Worm (Caenorhabditis elegans): ENCODE measurements around the gene rfth-1.

The rfth-1 gene

DNA sequence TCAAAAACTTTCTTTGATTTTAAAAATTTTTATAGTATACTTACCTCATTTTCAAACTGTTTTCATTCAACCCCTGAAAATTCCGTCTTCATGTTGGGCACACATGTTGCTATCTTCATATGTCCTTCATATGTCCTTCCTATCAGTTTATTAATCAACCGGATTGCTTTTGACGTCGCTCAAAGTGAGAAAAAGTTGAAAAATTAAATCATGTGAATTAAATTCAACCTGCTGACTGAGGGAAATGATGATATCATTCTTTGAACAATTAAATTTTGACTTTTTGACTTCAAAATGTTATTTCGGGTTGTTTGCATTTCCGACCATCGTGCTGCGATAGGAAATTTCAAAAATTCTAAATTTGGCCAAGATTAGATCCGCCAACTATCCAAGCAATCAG is 26.6 kb downstream of the rfth-1 start:
- TF ChIP-seq elt-1 (tag; optimal IDR thresholded peaks at IDR 0.05) (no peak), elt-2 (tag; optimal IDR thresholded peaks at IDR 0.05) (peak; percentile 73), pqm-1 (tag; optimal IDR thresholded peaks at IDR 0.05) (peak; percentile 78)

DNA sequence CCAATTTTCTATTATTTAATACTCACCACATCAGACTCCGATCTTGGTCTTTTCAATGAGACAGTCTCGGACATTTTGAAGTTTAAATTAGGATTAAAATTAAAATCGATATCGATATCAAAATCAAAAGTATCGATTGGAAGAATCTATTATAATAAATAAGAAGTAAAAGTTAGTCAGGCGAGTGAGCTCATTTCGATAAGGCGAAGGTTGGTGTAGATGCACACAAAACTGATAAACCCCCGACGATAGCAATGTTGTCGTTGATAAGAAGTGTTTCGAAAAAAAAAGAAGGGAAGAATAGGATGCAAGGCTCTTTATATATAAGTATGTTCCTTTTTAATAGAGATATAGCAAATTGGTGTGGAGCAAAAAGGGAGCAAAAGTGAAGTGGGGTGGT is 28.6 kb downstream of the rfth-1 start, which contains the start of gene M01H9.4:
Gene M01H9.4, minus strand, starts transcription at position 379 of the 400 bp plus-strand sequence.
- TF ChIP-seq ceh-28 (tag; optimal IDR thresholded peaks at IDR 0.05), result peak; percentile 60
- no peak for TF ChIP-seq aly-2 (tag; optimal IDR thresholded peaks at IDR 0.05)
- peak; percentile 97 for TF ChIP-seq elt-2 (tag; optimal IDR thresholded peaks at IDR 0.05)
- no peak for TF ChIP-seq nhr-12 (tag; optimal IDR thresholded peaks at IDR 0.05)
- TF ChIP-seq lin-39 (tag; optimal IDR thresholded peaks at IDR 0.05), result no peak
- peak; percentile 55 for TF ChIP-seq pha-4 (tag; optimal IDR thresholded peaks at IDR 0.05)
- peak; percentile 70 for TF ChIP-seq jun-1 (tag; optimal IDR thresholded peaks at IDR 0.05)
- peak; percentile 82 for TF ChIP-seq pqm-1 (tag; optimal IDR thresholded peaks at IDR 0.05)

DNA sequence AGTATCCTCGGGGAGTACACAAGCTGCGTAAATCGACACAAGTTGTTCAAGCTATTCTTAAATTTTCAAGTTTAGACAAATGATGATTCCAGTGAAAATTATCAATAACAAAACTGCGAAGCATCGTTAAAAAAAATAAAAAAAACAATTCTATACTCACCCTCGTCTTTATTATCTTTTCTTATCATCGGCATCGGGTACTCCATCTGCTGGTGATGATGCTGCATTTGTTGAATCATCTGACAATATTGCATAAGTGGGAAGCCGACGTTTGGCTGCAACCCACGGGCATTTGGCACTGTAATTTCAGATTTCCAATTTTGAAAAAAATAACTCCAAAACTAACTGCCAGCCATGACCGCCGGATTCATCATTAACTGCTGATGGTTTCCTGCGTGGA is 29.8 kb downstream of the rfth-1 start:
- TF ChIP-seq pha-4 (tag; optimal IDR thresholded peaks at IDR 0.05) (no peak), pqm-1 (tag; optimal IDR thresholded peaks at IDR 0.05) (peak; percentile 22), elt-2 (tag; optimal IDR thresholded peaks at IDR 0.05) (peak; percentile 59), snpc-4 (tag; optimal IDR thresholded peaks at IDR 0.05) (no peak), nhr-23 (tag; optimal IDR thresholded peaks at IDR 0.05) (no peak), sea-2 (GFP tag; optimal IDR thresholded peaks at IDR 0.05) (no peak), ceh-16 (tag; optimal IDR thresholded peaks at IDR 0.05) (no peak), ceh-9 (tag; optimal IDR thresholded peaks at IDR 0.05) (no peak), lin-15B (tag; optimal IDR thresholded peaks at IDR 0.05) (no peak), fos-1 (tag; optimal IDR thresholded peaks at IDR 0.05) (no peak)

DNA sequence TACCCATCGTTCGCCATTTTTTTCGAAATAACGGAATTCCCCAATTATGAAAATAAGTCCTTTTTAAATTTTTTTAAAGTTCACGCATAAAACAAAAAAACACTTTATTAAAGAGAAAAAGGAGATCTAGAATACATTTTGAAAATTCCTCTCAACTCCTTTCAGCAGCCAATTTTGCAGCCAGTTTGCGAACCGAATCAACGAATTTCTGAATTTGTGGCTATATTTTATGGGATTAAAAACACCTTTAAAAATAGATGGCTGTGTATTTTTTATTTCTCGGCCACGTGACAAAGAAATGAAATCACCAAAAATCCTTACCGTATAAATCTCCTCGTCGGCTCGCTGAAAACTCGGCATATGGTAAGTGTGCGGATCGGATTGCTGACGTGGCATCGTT is 31.1 kb downstream of the rfth-1 start, which contains the start of gene M01H9.10:
Gene M01H9.10, minus strand, starts transcription at position 101 of the 400 bp plus-strand sequence.
- no peak for TF ChIP-seq tbx-2 (tag; optimal IDR thresholded peaks at IDR 0.05)

DNA sequence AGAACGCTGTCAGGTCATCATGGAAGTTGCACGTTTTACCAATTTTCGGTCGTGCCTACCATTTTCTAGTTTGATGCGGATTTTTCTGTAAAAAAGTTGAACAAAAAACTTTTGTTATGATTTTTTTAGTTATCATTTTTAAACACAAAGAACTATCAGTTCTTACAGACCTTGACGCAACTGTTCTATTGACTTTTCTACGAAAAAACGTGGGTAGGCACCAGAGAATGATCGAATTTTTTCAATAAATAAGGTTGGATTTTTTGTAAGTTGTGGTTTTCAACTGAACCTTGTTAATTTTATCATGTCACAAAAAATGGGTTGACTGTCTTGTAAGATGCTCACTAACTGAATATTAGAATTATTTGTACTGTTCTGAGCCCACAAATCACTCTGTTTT is 32.5 kb downstream of the rfth-1 start:
- TF ChIP-seq unc-62 (GFP tag; optimal IDR thresholded peaks at IDR 0.05) (no peak), elt-3 (tag; optimal IDR thresholded peaks at IDR 0.05) (no peak), pqm-1 (tag; optimal IDR thresholded peaks at IDR 0.05) (peak; percentile 31), ztf-11 (tag; optimal IDR thresholded peaks at IDR 0.05) (no peak), pha-4 (tag; optimal IDR thresholded peaks at IDR 0.05) (peak; percentile 24)

DNA sequence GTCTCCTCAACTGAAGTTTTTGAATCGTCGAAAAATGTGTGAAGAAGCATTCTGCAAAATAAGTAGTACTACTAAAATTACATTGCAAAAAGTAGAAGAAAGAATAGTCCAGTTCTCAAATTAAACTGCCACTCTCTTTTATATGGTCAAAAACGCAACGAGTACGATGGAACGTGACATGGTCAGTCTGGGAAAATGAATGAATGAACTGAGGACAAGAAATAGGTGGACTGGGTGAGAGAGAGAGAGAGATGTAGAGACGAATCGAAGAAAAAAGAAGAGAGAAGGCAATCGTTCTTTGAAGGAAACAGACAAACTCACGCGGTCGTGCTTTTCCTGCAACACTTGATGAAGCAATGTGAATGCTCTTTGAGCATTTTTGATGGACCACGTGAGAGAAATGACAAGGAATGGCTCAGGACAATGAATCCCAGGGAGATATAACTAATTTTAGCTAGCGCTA is 34.1 kb downstream of the rfth-1 start, which contains the start of gene M01H9.3:
Gene M01H9.3, minus strand, starts transcription at position 51 of the 463 bp plus-strand sequence.
- TF ChIP-seq ztf-11 (tag; optimal IDR thresholded peaks at IDR 0.05) (no peak), lin-39 (tag; optimal IDR thresholded peaks at IDR 0.05) (peak; percentile 71), lsy-12 (tag; optimal IDR thresholded peaks at IDR 0.05) (peak; percentile 33), nhr-43 (tag; optimal IDR thresholded peaks at IDR 0.05; ENCODE audit: poor library complexity, severe bottlenecking) (no peak), nhr-237 (tag; optimal IDR thresholded peaks at IDR 0.05) (no peak), elt-1 (tag; optimal IDR thresholded peaks at IDR 0.05) (no peak), ceh-16 (tag; optimal IDR thresholded peaks at IDR 0.05) (no peak), pha-4 (tag; optimal IDR thresholded peaks at IDR 0.05) (peak; percentile 54), mdl-1 (tag; optimal IDR thresholded peaks at IDR 0.05) (peak; percentile 63), lin-15B (tag; optimal IDR thresholded peaks at IDR 0.05) (peak; percentile 13), elt-2 (tag; optimal IDR thresholded peaks at IDR 0.05) (peak; percentile 59), nfya-1 (tag; optimal IDR thresholded peaks at IDR 0.05; ENCODE audit: insufficient read depth) (peak; percentile 64), hmg-11 (tag; optimal IDR thresholded peaks at IDR 0.05) (no peak), jun-1 (tag; optimal IDR thresholded peaks at IDR 0.05) (no peak), ceh-9 (tag; optimal IDR thresholded peaks at IDR 0.05) (no peak), ama-1 (optimal IDR thresholded peaks at IDR 0.05) (peak; percentile 70), daf-12 (tag; optimal IDR thresholded peaks at IDR 0.05) (no peak), nhr-25 (tag; optimal IDR thresholded peaks at IDR 0.05) (peak; percentile 46), pqm-1 (tag; optimal IDR thresholded peaks at IDR 0.05) (peak; percentile 41)

Measured in whole organism, L3 larva.